Worm (Caenorhabditis elegans): ENCODE results near the gene cysl-1.

The cysl-1 gene

ce11 chrX:9993100-9993499, 38.8 kb upstream of the cysl-1 start:
- TF ChIP-seq spr-1 (tag; optimal IDR thresholded peaks at IDR 0.05) (no peak), hlh-30 (tag; optimal IDR thresholded peaks at IDR 0.05; ENCODE audit: insufficient read depth) (peak; percentile 41), nhr-6 (tag; optimal IDR thresholded peaks at IDR 0.05) (no peak), ctbp-1 (GFP tag; IDR thresholded peaks at IDR 0.05) (no peak), dve-1 (tag; optimal IDR thresholded peaks at IDR 0.05; ENCODE audit: insufficient read depth) (peak; percentile 36), T26A8.4 (GFP tag; IDR thresholded peaks at IDR 0.05) (no peak), lin-13 (GFP tag; optimal IDR thresholded peaks at IDR 0.05) (no peak), T20F7.1 (GFP tag; optimal IDR thresholded peaks at IDR 0.05) (no peak)

ce11 chrX:9988884-9989283, 34.6 kb upstream of the cysl-1 start:
- TF ChIP-seq nhr-77 (tag; optimal IDR thresholded peaks at IDR 0.05) (no peak), madf-5 (GFP tag; IDR thresholded peaks at IDR 0.05) (no peak), spr-1 (tag; optimal IDR thresholded peaks at IDR 0.05) (no peak), ztf-11 (tag; optimal IDR thresholded peaks at IDR 0.05) (no peak), dve-1 (tag; optimal IDR thresholded peaks at IDR 0.05; ENCODE audit: insufficient read depth) (peak; percentile 8), ceh-44 (GFP tag; IDR thresholded peaks at IDR 0.05) (no peak), T26A8.4 (GFP tag; IDR thresholded peaks at IDR 0.05) (no peak), tag-97 (GFP tag; IDR thresholded peaks at IDR 0.05) (no peak), set-16 (GFP tag; IDR thresholded peaks at IDR 0.05) (no peak), R02D3.7 (tag; optimal IDR thresholded peaks at IDR 0.05) (no peak), jun-1 (tag; optimal IDR thresholded peaks at IDR 0.05) (no peak), nhr-42 (GFP tag; IDR thresholded peaks at IDR 0.05) (no peak), mxl-2 (GFP tag; conservative IDR thresholded peaks at IDR 0.05) (no peak), ces-1 (GFP tag; optimal IDR thresholded peaks at IDR 0.05) (no peak), daf-16 (GFP tag; optimal IDR thresholded peaks at IDR 0.05) (no peak), daf-16 (tag; optimal IDR thresholded peaks at IDR 0.05) (peak; percentile 78), dmd-8 (GFP tag; IDR thresholded peaks at IDR 0.05) (no peak), tra-1 (GFP tag; IDR thresholded peaks at IDR 0.05) (no peak), rbr-2 (tag; optimal IDR thresholded peaks at IDR 0.05) (no peak), dpl-1 (GFP tag; optimal IDR thresholded peaks at IDR 0.05) (no peak), snpc-4 (tag; optimal IDR thresholded peaks at IDR 0.05) (peak; percentile 21), D1046.2 (GFP tag; IDR thresholded peaks at IDR 0.05) (no peak), Y48G9A.11 (GFP tag; IDR thresholded peaks at IDR 0.05) (no peak), egl-43 (GFP tag; IDR thresholded peaks at IDR 0.05) (no peak), ceh-82 (tag; optimal IDR thresholded peaks at IDR 0.05) (no peak), unc-130 (GFP tag; optimal IDR thresholded peaks at IDR 0.05) (no peak), ama-1 (optimal IDR thresholded peaks at IDR 0.05) (no peak)

ce11 chrX:9987166-9987565, 32.8 kb upstream of the cysl-1 start:
- peak in 1 of 2 experiments; percentile 89 for TF ChIP-seq unc-62 (GFP tag; optimal IDR thresholded peaks at IDR 0.05 in 1 of 2)
- no peak for TF ChIP-seq unc-62 (tag; optimal IDR thresholded peaks at IDR 0.05)
- TF ChIP-seq ces-1 (GFP tag; optimal IDR thresholded peaks at IDR 0.05), result no peak
- no peak for TF ChIP-seq php-3 (GFP tag; IDR thresholded peaks at IDR 0.05)
- TF ChIP-seq vab-7 (GFP tag; IDR thresholded peaks at IDR 0.05), result no peak
- no peak for TF ChIP-seq lim-7 (GFP tag; IDR thresholded peaks at IDR 0.05)
- TF ChIP-seq lin-39 (tag; optimal IDR thresholded peaks at IDR 0.05), result no peak
- no peak for TF ChIP-seq zfp-2 (tag; optimal IDR thresholded peaks at IDR 0.05)
- TF ChIP-seq daf-16 (GFP tag; optimal IDR thresholded peaks at IDR 0.05), result no peak
- peak; percentile 11 for TF ChIP-seq daf-16 (tag; optimal IDR thresholded peaks at IDR 0.05)
- no peak for TF ChIP-seq T20F7.1 (GFP tag; optimal IDR thresholded peaks at IDR 0.05)
